Worm (Caenorhabditis elegans) whole organism, L3 larva: ENCODE measurements around the gene hosl-1.

ENCODE experiments used
- R02D3.7 ChIP-seq: fragments of 150-350 bp; optimal IDR thresholded peaks from 2 replicates; lab custom pipeline; 2014; ENCODE audit warnings: missing biosample characterization, missing genetic modification characterization
- ZK546.5 ChIP-seq: sonication (generic microtip); optimal IDR thresholded peaks from 2 replicates; lab custom pipeline; 2017; ENCODE audit warnings: missing biosample characterization, missing genetic modification characterization
- jun-1 ChIP-seq: fragments of 150-350 bp; optimal IDR thresholded peaks from 2 replicates; lab custom pipeline; 2014; ENCODE audit warnings: missing biosample characterization, missing genetic modification reagents, missing genetic modification characterization
- nhr-28 ChIP-seq: fragments of 150-350 bp; optimal IDR thresholded peaks from 2 replicates; lab custom pipeline; 2014; ENCODE audit warnings: missing biosample characterization, missing genetic modification characterization
- pha-4 ChIP-seq: fragments of 150-350 bp; optimal IDR thresholded peaks from 2 replicates; lab custom pipeline; 2014; ENCODE audit warnings: missing biosample characterization, missing genetic modification reagents, missing genetic modification characterization
- tbx-2 ChIP-seq: sonication (generic microtip); optimal IDR thresholded peaks from 2 replicates; lab custom pipeline; 2016; ENCODE audit warnings: mild to moderate bottlenecking, missing genetic modification characterization, missing compliant biosample characterization

DNA sequence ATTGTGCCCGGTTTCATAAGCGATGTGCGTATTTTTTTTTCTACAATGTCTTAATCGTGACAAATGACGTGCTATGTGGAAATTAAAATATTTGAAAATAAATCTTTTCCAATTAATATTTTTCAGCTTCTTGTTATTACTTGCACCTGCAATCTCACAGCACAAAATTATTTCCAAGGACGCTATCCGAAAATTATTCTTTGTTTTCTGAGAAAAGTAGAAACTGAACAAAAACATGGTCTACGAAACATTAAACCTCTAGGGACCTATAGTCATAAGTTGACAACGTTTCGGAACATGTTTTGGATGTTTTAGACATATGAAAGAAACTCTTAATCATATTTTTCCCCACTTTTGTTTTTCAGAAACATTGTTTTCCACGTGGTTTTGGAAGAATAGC is 8.6 kb upstream of the hosl-1 start:
- TF ChIP-seq nhr-28 (tag; lab: Kevin White, UChicago) = no peak
- TF ChIP-seq jun-1 = no peak
- TF ChIP-seq R02D3.7 (tag; lab: Kevin White, UChicago) = no peak
- TF ChIP-seq pha-4 = no peak
- TF ChIP-seq tbx-2 (tag; lab: Kevin White, UChicago) = no peak
- TF ChIP-seq ZK546.5 (tag; lab: Kevin White, UChicago) = no peak
